Worm (Caenorhabditis elegans) whole organism, L4/young adult: ENCODE measurements around the gene F54C9.7.

Experiments used
- W03F9.2 ChIP-seq: fragments of 150-350 bp; optimal IDR thresholded peaks from 2 replicates; lab custom pipeline; 2014; ENCODE audit warnings: missing biosample characterization, missing genetic modification characterization
- him-1 ChIP-seq: sonication (generic microtip); optimal IDR thresholded peaks from 2 replicates; lab custom pipeline; 2016; ENCODE audit warnings: missing genotype, missing genetic modification reagents, missing genetic modification characterization, missing compliant biosample characterization

DNA sequence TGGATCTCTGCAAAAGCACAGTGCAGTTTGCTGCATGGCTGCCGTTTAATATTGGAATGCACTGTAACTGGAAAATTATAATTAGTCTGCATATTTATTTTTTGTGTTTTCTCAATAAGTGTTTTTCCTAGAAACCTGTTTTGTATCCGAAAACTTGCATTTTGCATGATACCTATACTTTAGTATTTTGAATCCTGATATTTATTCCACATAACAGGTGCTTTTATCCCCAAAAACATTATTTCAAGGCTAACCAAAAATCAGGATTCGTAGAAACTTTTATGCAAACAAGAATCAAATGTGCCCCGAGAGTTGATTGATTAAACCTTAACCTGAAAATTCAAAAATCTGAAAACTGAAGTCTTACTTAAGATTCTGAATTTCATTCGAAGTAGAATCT is 37.4 kb downstream of the F54C9.7 start:
- TF ChIP-seq W03F9.2 (tag; lab: Kevin White, UChicago) (no peak), him-1 (tag; lab: Kevin White, UChicago) (no peak)
